Worm (Caenorhabditis elegans) whole organism, mixed stage, embryonic: ENCODE measurements around the gene nspd-2.

Experiments
- blmp-1 ChIP-seq: fragments of 150-350 bp; optimal IDR thresholded peaks from 2 replicates; lab custom pipeline; 2014; ENCODE audit warnings: missing biosample characterization, missing genetic modification characterization
- ceh-43 ChIP-seq: fragments of 200-800 bp; sonication (Bioruptor generic); optimal IDR thresholded peaks from 2 replicates; lab custom pipeline; 2018; ENCODE audit warnings: mild to moderate bottlenecking, missing genetic modification characterization, moderate library complexity, missing compliant biosample characterization
- drap-1 ChIP-seq: fragments of 200-800 bp; sonication (Bioruptor generic); optimal IDR thresholded peaks from 3 replicates; lab custom pipeline; 2018; ENCODE audit warnings: mild to moderate bottlenecking, missing genetic modification characterization, missing compliant biosample characterization
- elt-3 ChIP-seq: fragments of 150-350 bp; optimal IDR thresholded peaks from 2 replicates; lab custom pipeline; 2014; ENCODE audit warnings: missing biosample characterization, missing genetic modification characterization
- lin-32 ChIP-seq: fragments of 200-800 bp; sonication (Bioruptor generic); optimal IDR thresholded peaks from 2 replicates; lab custom pipeline; 2018; ENCODE audit warnings: mild to moderate bottlenecking, missing genetic modification characterization, missing compliant biosample characterization
- lsy-2 ChIP-seq: fragments of 150-350 bp; optimal IDR thresholded peaks from 2 replicates; lab custom pipeline; 2014; ENCODE audit warnings: missing biosample characterization, missing genetic modification characterization
- nhr-237 ChIP-seq: fragments of 150-350 bp; optimal IDR thresholded peaks from 2 replicates; lab custom pipeline; 2014; ENCODE audit warnings: missing biosample characterization, missing genetic modification characterization
- pha-4 ChIP-seq: fragments of 150-350 bp; optimal IDR thresholded peaks from 2 replicates; lab custom pipeline; 2018; ENCODE audit warnings: missing biosample characterization, missing genetic modification reagents, missing genetic modification characterization
- sem-2 ChIP-seq: fragments of 200-800 bp; sonication (Bioruptor generic); optimal IDR thresholded peaks from 2 replicates; lab custom pipeline; 2018; ENCODE audit warnings: mild to moderate bottlenecking, missing genetic modification characterization, missing compliant biosample characterization
- snpc-4 ChIP-seq: fragments of 150-350 bp; optimal IDR thresholded peaks from 2 replicates; lab custom pipeline; 2014; ENCODE audit warnings: missing biosample characterization, missing genetic modification characterization
- tbx-8 ChIP-seq: fragments of 200-800 bp; sonication (Bioruptor generic); optimal IDR thresholded peaks from 2 replicates; lab custom pipeline; 2018; ENCODE audit warnings: mild to moderate bottlenecking, missing genetic modification characterization, moderate library complexity, missing compliant biosample characterization
- ztf-11 ChIP-seq: fragments of 150-350 bp; optimal IDR thresholded peaks from 2 replicates; lab custom pipeline; 2014; ENCODE audit warnings: missing biosample characterization, missing genetic modification characterization

- TF ChIP-seq blmp-1 (tag; lab: Kevin White, UChicago) (no peak), ceh-43 (GFP tag; lab: Kevin White, UChicago) (no peak), sem-2 (GFP tag; lab: Kevin White, UChicago) (no peak), lin-32 (GFP tag; lab: Kevin White, UChicago) (no peak), lsy-2 (tag; lab: Kevin White, UChicago) (no peak), drap-1 (no peak), ztf-11 (tag; lab: Kevin White, UChicago) (no peak), snpc-4 (no peak), nhr-237 (tag; lab: Kevin White, UChicago) (no peak), tbx-8 (GFP tag; lab: Kevin White, UChicago) (no peak), elt-3 (tag; lab: Kevin White, UChicago) (no peak), pha-4 (no peak)
Measured at ce11 chrIV:9796494-9796893, 47.4 kb upstream of the nspd-2 start, which contains the start of gene pis-1.
